Worm (Caenorhabditis elegans) whole organism, midembryonic: ENCODE results near the gene R04F11.3.

Experiments
- T22C8.4 ChIP-seq: fragments of 200-800 bp; sonication (Bioruptor generic); IDR thresholded peaks from 2 replicates; pipeline ENCODE4 v1.3.6; 2022; ENCODE audit warnings: missing genetic modification characterization, missing compliant biosample characterization
- cog-1 ChIP-seq: sonication (generic microtip); optimal IDR thresholded peaks from 2 replicates; lab custom pipeline; 2016; ENCODE audit warnings: missing genetic modification characterization, missing compliant biosample characterization
- flt-1 ChIP-seq: fragments of 200-800 bp; sonication (Bioruptor generic); IDR thresholded peaks from 2 replicates; pipeline ENCODE4 v1.3.6; 2022; ENCODE audit warnings: missing genetic modification characterization, missing compliant biosample characterization
- klf-2 ChIP-seq: fragments of 200-800 bp; sonication (Bioruptor generic); conservative IDR thresholded peaks from 2 replicates; pipeline ENCODE4 v1.3.6; 2022; ENCODE audit warnings: missing genetic modification reagents, missing genetic modification characterization, missing compliant biosample characterization
- med-1 ChIP-seq: sonication (generic microtip); optimal IDR thresholded peaks from 2 replicates; lab custom pipeline; 2017; ENCODE audit warnings: missing genetic modification characterization, mild to moderate bottlenecking, missing compliant biosample characterization, antibody characterized with exemption, missing genetic modification reagents; ENCODE audit not compliant: insufficient read depth
- ref-1 ChIP-seq: fragments of 200-800 bp; sonication (Bioruptor generic); conservative IDR thresholded peaks from 2 replicates; pipeline ENCODE4 v1.3.6; 2022; ENCODE audit warnings: missing genetic modification reagents, missing genetic modification characterization, missing compliant biosample characterization
- tab-1 ChIP-seq: fragments of 200-800 bp; sonication (Bioruptor generic); IDR thresholded peaks from 2 replicates; pipeline ENCODE4 v1.3.6; 2022; ENCODE audit warnings: missing genetic modification characterization, missing compliant biosample characterization
- ztf-23 ChIP-seq: fragments of 200-800 bp; sonication (Bioruptor generic); IDR thresholded peaks from 2 replicates; pipeline ENCODE4 v1.3.6; 2022; ENCODE audit warnings: missing genetic modification reagents, missing genetic modification characterization, missing compliant biosample characterization
- ztf-29 ChIP-seq: fragments of 200-800 bp; sonication (Bioruptor generic); IDR thresholded peaks from 2 replicates; pipeline ENCODE4 v1.3.6; 2022; ENCODE audit warnings: missing genetic modification reagents, missing genetic modification characterization, missing compliant biosample characterization

Gene R04F11.3

ce11 chrV:12301985-12302591 lies 14.9 kb downstream of the R04F11.3 start, which contains the start of the genes frm-7 and F55C5.17:
Gene frm-7 (plus strand): TSS chrV:12302484.
Gene F55C5.17 (plus strand): TSS chrV:12302541.
- no peak for TF ChIP-seq ref-1 (GFP tag; lab: Robert Waterston, UW)
- no peak for TF ChIP-seq cog-1
- no peak for TF ChIP-seq klf-2 (GFP tag; lab: Robert Waterston, UW)
- no peak for TF ChIP-seq ztf-23 (GFP tag; lab: Robert Waterston, UW)

- no peak for TF ChIP-seq ref-1 (GFP tag; lab: Robert Waterston, UW)
- TF ChIP-seq klf-2 (GFP tag; lab: Robert Waterston, UW) = no peak
- TF ChIP-seq ztf-29 (GFP tag; lab: Robert Waterston, UW) = no peak
- no peak for TF ChIP-seq flt-1 (GFP tag; lab: Robert Waterston, UW)
- TF ChIP-seq T22C8.4 = no peak
- no peak for TF ChIP-seq cog-1
- no peak for TF ChIP-seq tab-1 (GFP tag; lab: Robert Waterston, UW)
- no peak for TF ChIP-seq med-1 (GFP tag; lab: Kevin White, UChicago)
- TF ChIP-seq ztf-23 (GFP tag; lab: Robert Waterston, UW) = no peak
These were observed 16.1 kb downstream of the R04F11.3 start for ce11 chrV:12300780-12301460.

ce11 chrV:12300166-12300565 lies 16.8 kb downstream of the R04F11.3 start:
- TF ChIP-seq flt-1 (GFP tag; lab: Robert Waterston, UW) (no peak), ztf-23 (GFP tag; lab: Robert Waterston, UW) (no peak), cog-1 (no peak), med-1 (GFP tag; lab: Kevin White, UChicago) (no peak), T22C8.4 (no peak)

- TF ChIP-seq ztf-23 (GFP tag; lab: Robert Waterston, UW) = no peak
These were observed 17.7 kb downstream of the R04F11.3 start for ce11 chrV:12299244-12299766.

ce11 chrV:12298184-12298583 lies 18.8 kb downstream of the R04F11.3 start:
- TF ChIP-seq flt-1 (GFP tag; lab: Robert Waterston, UW) = no peak
- no peak for TF ChIP-seq ref-1 (GFP tag; lab: Robert Waterston, UW)
- TF ChIP-seq tab-1 (GFP tag; lab: Robert Waterston, UW) = no peak
- TF ChIP-seq T22C8.4 = no peak
- TF ChIP-seq med-1 (GFP tag; lab: Kevin White, UChicago) = no peak
- TF ChIP-seq klf-2 (GFP tag; lab: Robert Waterston, UW) = no peak
- TF ChIP-seq cog-1 = no peak
- TF ChIP-seq ztf-23 (GFP tag; lab: Robert Waterston, UW) = no peak
- no peak for TF ChIP-seq ztf-29 (GFP tag; lab: Robert Waterston, UW)

ce11 chrV:12296794-12297193 lies 20.2 kb downstream of the R04F11.3 start:
- no peak for TF ChIP-seq klf-2 (GFP tag; lab: Robert Waterston, UW)

- TF ChIP-seq klf-2 (GFP tag; lab: Robert Waterston, UW) (no peak), med-1 (GFP tag; lab: Kevin White, UChicago) (no peak), flt-1 (GFP tag; lab: Robert Waterston, UW) (no peak), ztf-29 (GFP tag; lab: Robert Waterston, UW) (no peak), tab-1 (GFP tag; lab: Robert Waterston, UW) (no peak), ztf-23 (GFP tag; lab: Robert Waterston, UW) (no peak), cog-1 (no peak), ref-1 (GFP tag; lab: Robert Waterston, UW) (no peak), T22C8.4 (no peak)
These were observed 20.9 kb downstream of the R04F11.3 start for ce11 chrV:12296122-12296521.

ce11 chrV:12295520-12295919 lies 21.5 kb downstream of the R04F11.3 start:
- TF ChIP-seq med-1 (GFP tag; lab: Kevin White, UChicago) = no peak
- TF ChIP-seq tab-1 (GFP tag; lab: Robert Waterston, UW) = no peak
- TF ChIP-seq T22C8.4 = no peak
- TF ChIP-seq flt-1 (GFP tag; lab: Robert Waterston, UW) = no peak
- TF ChIP-seq ref-1 (GFP tag; lab: Robert Waterston, UW) = no peak
- TF ChIP-seq ztf-23 (GFP tag; lab: Robert Waterston, UW) = no peak
- no peak for TF ChIP-seq cog-1
- TF ChIP-seq ztf-29 (GFP tag; lab: Robert Waterston, UW) = no peak
- no peak for TF ChIP-seq klf-2 (GFP tag; lab: Robert Waterston, UW)

- TF ChIP-seq flt-1 (GFP tag; lab: Robert Waterston, UW) (no peak), ref-1 (GFP tag; lab: Robert Waterston, UW) (no peak), ztf-29 (GFP tag; lab: Robert Waterston, UW) (no peak), ztf-23 (GFP tag; lab: Robert Waterston, UW) (no peak), cog-1 (no peak), med-1 (GFP tag; lab: Kevin White, UChicago) (no peak), T22C8.4 (no peak), klf-2 (GFP tag; lab: Robert Waterston, UW) (no peak), tab-1 (GFP tag; lab: Robert Waterston, UW) (no peak)
These were observed 22.0 kb downstream of the R04F11.3 start for ce11 chrV:12295015-12295414.

- TF ChIP-seq med-1 (GFP tag; lab: Kevin White, UChicago) = no peak
- TF ChIP-seq ztf-29 (GFP tag; lab: Robert Waterston, UW) = no peak
- no peak for TF ChIP-seq klf-2 (GFP tag; lab: Robert Waterston, UW)
- no peak for TF ChIP-seq ztf-23 (GFP tag; lab: Robert Waterston, UW)
- TF ChIP-seq ref-1 (GFP tag; lab: Robert Waterston, UW) = no peak
- no peak for TF ChIP-seq tab-1 (GFP tag; lab: Robert Waterston, UW)
- TF ChIP-seq cog-1 = no peak
- TF ChIP-seq flt-1 (GFP tag; lab: Robert Waterston, UW) = no peak
- TF ChIP-seq T22C8.4 = no peak
These were observed 22.9 kb downstream of the R04F11.3 start for ce11 chrV:12294091-12294490.
